Worm (Caenorhabditis elegans) whole organism, early embryonic: Measurements from ENCODE around the gene mif-1.

ENCODE experiments used
- ama-1 ChIP-seq: fragments of 150-350 bp; optimal IDR thresholded peaks from 2 replicates; lab custom pipeline; 2014
- hmg-4 ChIP-seq: fragments of 200-800 bp; sonication (Bioruptor generic); optimal IDR thresholded peaks from 2 replicates; lab custom pipeline; 2018; ENCODE audit warnings: mild to moderate bottlenecking, missing genetic modification characterization, missing compliant biosample characterization

DNA sequence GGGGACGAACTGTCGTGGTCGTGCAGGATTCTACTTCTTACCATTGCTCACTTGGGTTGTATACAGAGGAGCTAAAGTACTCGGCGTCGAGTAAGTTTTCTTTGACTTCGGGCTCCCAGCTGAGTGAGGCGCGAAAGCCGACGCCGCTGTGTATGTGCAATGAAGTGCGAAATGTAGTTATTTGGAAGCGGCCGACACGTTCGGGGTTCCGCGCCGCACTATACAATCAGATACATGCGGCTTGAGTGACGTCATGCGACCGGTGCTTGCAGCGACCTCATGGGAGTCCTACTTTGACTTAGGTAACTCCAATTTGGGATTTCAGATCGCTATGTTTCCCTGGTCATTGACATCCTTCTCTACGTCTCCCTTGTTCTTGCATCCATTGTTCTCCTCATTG, 30.1 kb upstream of the mif-1 start:
- TF ChIP-seq ama-1 (lab: Kevin White, UChicago) (no peak), hmg-4 (no peak)
